Fruit fly (Drosophila melanogaster): ENCODE data around the gene CG33217.

DNA sequence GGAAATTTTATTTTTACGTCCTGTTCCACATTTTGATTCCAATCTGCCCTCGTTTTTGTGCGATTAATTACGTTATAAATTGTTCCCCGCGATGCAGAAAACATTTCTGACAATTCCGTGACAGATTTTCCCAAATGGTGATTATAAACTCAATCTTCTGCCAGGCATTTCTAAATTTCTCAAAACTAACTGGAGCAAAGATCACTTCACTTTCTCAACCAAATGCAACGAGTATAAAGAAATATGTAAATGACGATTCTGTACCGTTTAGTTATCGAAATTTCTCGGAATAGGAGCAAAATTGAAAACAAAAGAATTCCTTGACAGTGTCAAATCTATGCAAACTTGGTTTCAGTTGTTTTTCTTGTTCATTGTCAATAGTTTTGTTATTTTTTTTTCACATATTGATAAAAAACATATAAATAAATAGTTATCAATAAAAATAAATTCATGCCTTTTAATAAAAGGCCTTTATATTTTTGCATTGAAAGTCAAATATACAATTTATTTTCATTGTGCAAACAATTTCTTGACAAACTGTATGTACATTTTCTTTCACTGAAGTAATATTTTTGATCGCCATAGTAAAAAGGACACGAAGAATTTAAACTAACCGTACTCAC is 28.9 kb upstream of the CG33217 start, which contains the start of gene CkIIalpha:
- no peak for TF ChIP-seq Crg-1 (GFP tag; optimal IDR thresholded peaks at IDR 0.05)
- TF ChIP-seq bab1 (GFP tag; optimal IDR thresholded peaks at IDR 0.05): no peak
- TF ChIP-seq CG12768 (GFP tag; optimal IDR thresholded peaks at IDR 0.05): no peak
- TF ChIP-seq CG11617 (GFP tag; optimal IDR thresholded peaks at IDR 0.05): no peak
- TF ChIP-seq ovo (GFP tag; optimal IDR thresholded peaks at IDR 0.05): no peak
- no peak for TF ChIP-seq Clk (GFP tag; optimal IDR thresholded peaks at IDR 0.05)
- no peak for TF ChIP-seq cnc (optimal IDR thresholded peaks at IDR 0.05)
- no peak for TF ChIP-seq kay (GFP tag; ENCODE audit: borderline replicate concordance)
- TF ChIP-seq CG7045 (GFP tag; optimal IDR thresholded peaks at IDR 0.05): no peak
- TF ChIP-seq CG33017 (tag; optimal IDR thresholded peaks at IDR 0.05): no peak
